Fruit fly (Drosophila melanogaster): ENCODE data around the gene RpS27A.
A peak's percentile ranks its signal among the peaks of the same experiment; 100 is the strongest.

Gene RpS27A

dm6 chr2L:10413251-10414127, 5.3 kb downstream of the RpS27A start, which contains the start of the genes CG5355 and Klp31E (continued):
- TF ChIP-seq CG12299 (tag; optimal IDR thresholded peaks at IDR 0.05) (peak; percentile 27), pho (GFP tag; optimal IDR thresholded peaks at IDR 0.05) (peak; percentile 22), slp2 (GFP tag; optimal IDR thresholded peaks at IDR 0.05) (peak; percentile 37), Vsx1 (GFP tag; optimal IDR thresholded peaks at IDR 0.05) (no peak), crol (GFP tag; IDR thresholded peaks at IDR 0.05) (no peak), CG4424 (GFP tag; optimal IDR thresholded peaks at IDR 0.05) (peak; percentile 73), HLH3B (GFP tag; IDR thresholded peaks at IDR 0.05) (no peak), Bgb (GFP tag; IDR thresholded peaks at IDR 0.05; ENCODE audit: partially characterized antibody) (peak; percentile 63), ap (GFP tag; IDR thresholded peaks at IDR 0.05) (no peak), NfI (GFP tag; optimal IDR thresholded peaks at IDR 0.05) (peak; percentile 53), hb (GFP tag; IDR thresholded peaks at IDR 0.05; ENCODE audit: partially characterized antibody) (no peak), CG9817 (tag; optimal IDR thresholded peaks at IDR 0.05) (peak; percentile 74), maf-S (GFP tag; optimal IDR thresholded peaks at IDR 0.05) (peak; percentile 56), pita (GFP tag; optimal IDR thresholded peaks at IDR 0.05) (no peak), dimm (GFP tag; IDR thresholded peaks at IDR 0.05) (no peak), CG17385 (GFP tag; optimal IDR thresholded peaks at IDR 0.05) (peak; percentile 47), usp (GFP tag; optimal IDR thresholded peaks at IDR 0.05) (no peak), CG18619 (GFP tag; optimal IDR thresholded peaks at IDR 0.05) (peak; percentile 75), Atf3 (GFP tag; optimal IDR thresholded peaks at IDR 0.05) (peak; percentile 51), CkIIα-i1 (GFP tag; IDR thresholded peaks at IDR 0.05) (no peak), Sry-β (GFP tag; optimal IDR thresholded peaks at IDR 0.05) (peak; percentile 29), run (tag; optimal IDR thresholded peaks at IDR 0.05) (no peak), CG13894 (tag; optimal IDR thresholded peaks at IDR 0.05) (no peak), knrl (GFP tag; IDR thresholded peaks at IDR 0.05; ENCODE audit: partially characterized antibody) (peak; percentile 67; the same call in 2 of the 3 replicates), lab (GFP tag; optimal IDR thresholded peaks at IDR 0.05) (no peak), CG18764 (GFP tag; optimal IDR thresholded peaks at IDR 0.05) (no peak), insv (GFP tag; optimal IDR thresholded peaks at IDR 0.05) (peak in 1 of 2 experiments; percentile 26), CG33557 (GFP tag; optimal IDR thresholded peaks at IDR 0.05) (peak; percentile 76), Bdp1 (GFP tag; optimal IDR thresholded peaks at IDR 0.05) (peak; percentile 17), Xbp1 (GFP tag; optimal IDR thresholded peaks at IDR 0.05) (peak; percentile 71), hth (optimal IDR thresholded peaks at IDR 0.05) (no peak), sens (GFP tag) (peak; percentile 93), CG9876 (GFP tag; optimal IDR thresholded peaks at IDR 0.05) (no peak), Gug (GFP tag; IDR thresholded peaks at IDR 0.05) (no peak), otp (GFP tag; IDR thresholded peaks at IDR 0.05) (no peak), CG5953 (GFP tag; IDR thresholded peaks at IDR 0.05) (no peak), CG3281 (GFP tag; optimal IDR thresholded peaks at IDR 0.05) (peak; percentile 64), CG32767 (GFP tag; IDR thresholded peaks at IDR 0.05) (0 out of 2 replicates have a peak, but pooled peaks have one; percentile 25), ash1 (GFP tag; optimal IDR thresholded peaks at IDR 0.05) (no peak), CG13775 (GFP tag; optimal IDR thresholded peaks at IDR 0.05) (peak; percentile 81), dm (GFP tag; optimal IDR thresholded peaks at IDR 0.05) (peak; percentile 18), Hr39 (optimal IDR thresholded peaks at IDR 0.05) (no peak), CG34224 (GFP tag; IDR thresholded peaks at IDR 0.05; ENCODE audit: partially characterized antibody) (peak; percentile 71), stc (GFP tag; IDR thresholded peaks at IDR 0.05) (0 out of 2 replicates have a peak, but pooled peaks have one; percentile 26), Myb (GFP tag; optimal IDR thresholded peaks at IDR 0.05) (peak; percentile 11), CG6854 (GFP tag; optimal IDR thresholded peaks at IDR 0.05) (no peak), CG43689 (GFP tag; IDR thresholded peaks at IDR 0.05) (no peak), CG10979 (tag; optimal IDR thresholded peaks at IDR 0.05) (peak; percentile 72), Ada2b (GFP tag; IDR thresholded peaks at IDR 0.05) (0 out of 2 replicates have a peak, but pooled peaks have one; percentile 7), CrebB (tag; optimal IDR thresholded peaks at IDR 0.05) (no peak)
